Fruit fly (Drosophila melanogaster) whole organism, prepupa: ENCODE results near the gene CG9018.

Experiments used
- CG10669 ChIP-seq: fragments of 200-800 bp; sonication (Bioruptor generic); optimal IDR thresholded peaks from 3 replicates; lab custom pipeline; 2018; ENCODE audit warnings: missing biosample characterization, mild to moderate bottlenecking, missing genetic modification characterization, moderate library complexity
- CG15336 ChIP-seq: fragments of 200-800 bp; sonication (Bioruptor generic); IDR thresholded peaks from 2 replicates; pipeline ENCODE4 v1.3.6; 2022; ENCODE audit warnings: missing biosample characterization, missing genetic modification characterization
- CG9139 ChIP-seq: fragments of 200-800 bp; sonication (Bioruptor generic); optimal IDR thresholded peaks from 3 replicates; lab custom pipeline; 2017; ENCODE audit warnings: missing biosample characterization, mild to moderate bottlenecking, missing genetic modification characterization
- Ets21C ChIP-seq: fragments of 200-800 bp; sonication (Bioruptor generic); optimal IDR thresholded peaks from 3 replicates; lab custom pipeline; 2016; ENCODE audit warnings: missing biosample characterization, missing genetic modification characterization
- Hr4 ChIP-seq: fragments of 200-800 bp; sonication (Bioruptor generic); optimal IDR thresholded peaks from 3 replicates; lab custom pipeline; 2016; ENCODE audit warnings: missing biosample characterization, missing genetic modification characterization
- OdsH ChIP-seq: fragments of 200-800 bp; sonication (Bioruptor generic); optimal IDR thresholded peaks from 3 replicates; lab custom pipeline; 2016; ENCODE audit warnings: missing biosample characterization, missing genetic modification characterization
- Sox15 ChIP-seq: fragments of 200-800 bp; sonication (Bioruptor generic); optimal IDR thresholded peaks from 3 replicates; lab custom pipeline; 2016; ENCODE audit warnings: missing biosample characterization, missing genetic modification characterization
- achi ChIP-seq: fragments of 200-800 bp; sonication (Bioruptor generic); optimal IDR thresholded peaks from 3 replicates; lab custom pipeline; 2016; ENCODE audit warnings: missing biosample characterization, missing genetic modification characterization
- eg ChIP-seq: fragments of 200-800 bp; sonication (Bioruptor generic); IDR thresholded peaks from 3 replicates; pipeline ENCODE4 v1.3.6; 2022; ENCODE audit warnings: missing biosample characterization, missing genetic modification characterization
- lz ChIP-seq: fragments of 200-800 bp; sonication (Bioruptor generic); optimal IDR thresholded peaks from 3 replicates; lab custom pipeline; 2016; ENCODE audit warnings: missing biosample characterization, missing genetic modification characterization
- ss ChIP-seq, 2 experiments: fragments of 200-800 bp; sonication (Bioruptor generic); optimal IDR thresholded peaks; 2 replicates in 1 of 2; 3 replicates in 1 of 2; lab custom pipeline; 2017 to 2018; ENCODE audit warnings: mild to moderate bottlenecking in 2 of 2, missing biosample characterization in 2 of 2, missing genetic modification characterization in 2 of 2, moderate library complexity in 1 of 2

- TF ChIP-seq CG10669 (GFP tag; lab: Kevin White, UChicago) (no peak), ss (GFP tag; optimal IDR thresholded peaks at IDR 0.05; lab: Kevin White, UChicago) (no peak), Ets21C (GFP tag; lab: Kevin White, UChicago) (no peak), achi (no peak), CG15336 (no peak), OdsH (GFP tag; lab: Kevin White, UChicago) (no peak), Hr4 (GFP tag; lab: Kevin White, UChicago) (no peak), lz (GFP tag; lab: Kevin White, UChicago) (no peak), CG9139 (no peak), Sox15 (GFP tag; lab: Kevin White, UChicago) (no peak), eg (GFP tag; lab: Robert Waterston, UW) (no peak)
Measured at dm6 chr3L:2191994-2192450, 44.9 kb downstream of the CG9018 start, which contains the start of gene CG5707.
